Worm (Caenorhabditis elegans): ENCODE results near the gene dyf-2.

ce11 chrIII:13626692-13627091 lies 59.6 kb downstream of the dyf-2 start, which contains the start of gene T12D8.5:
- TF ChIP-seq ama-1 (optimal IDR thresholded peaks at IDR 0.05), result no peak
- TF ChIP-seq ets-4 (tag; optimal IDR thresholded peaks at IDR 0.05), result no peak
- no peak for TF ChIP-seq hlh-15 (tag; optimal IDR thresholded peaks at IDR 0.05)
- TF ChIP-seq fkh-10 (GFP tag; optimal IDR thresholded peaks at IDR 0.05), result no peak
- no peak for TF ChIP-seq pqm-1 (tag; optimal IDR thresholded peaks at IDR 0.05)
- no peak for TF ChIP-seq ttx-3 (tag; optimal IDR thresholded peaks at IDR 0.05)
- no peak for TF ChIP-seq unc-3 (GFP tag; conservative IDR thresholded peaks at IDR 0.05)
- TF ChIP-seq unc-3 (tag; optimal IDR thresholded peaks at IDR 0.05), result no peak
- TF ChIP-seq fax-1 (tag; optimal IDR thresholded peaks at IDR 0.05), result no peak
- TF ChIP-seq nhr-11 (tag; optimal IDR thresholded peaks at IDR 0.05), result no peak
- TF ChIP-seq nfya-1 (tag; optimal IDR thresholded peaks at IDR 0.05), result no peak
- no peak for TF ChIP-seq rnt-1 (tag; optimal IDR thresholded peaks at IDR 0.05)
- no peak for TF ChIP-seq che-1 (tag; optimal IDR thresholded peaks at IDR 0.05)
- TF ChIP-seq fkh-6 (tag; optimal IDR thresholded peaks at IDR 0.05), result no peak
